Fruit fly (Drosophila melanogaster): ENCODE results near the gene CG3552.

Gene CG3552

DNA sequence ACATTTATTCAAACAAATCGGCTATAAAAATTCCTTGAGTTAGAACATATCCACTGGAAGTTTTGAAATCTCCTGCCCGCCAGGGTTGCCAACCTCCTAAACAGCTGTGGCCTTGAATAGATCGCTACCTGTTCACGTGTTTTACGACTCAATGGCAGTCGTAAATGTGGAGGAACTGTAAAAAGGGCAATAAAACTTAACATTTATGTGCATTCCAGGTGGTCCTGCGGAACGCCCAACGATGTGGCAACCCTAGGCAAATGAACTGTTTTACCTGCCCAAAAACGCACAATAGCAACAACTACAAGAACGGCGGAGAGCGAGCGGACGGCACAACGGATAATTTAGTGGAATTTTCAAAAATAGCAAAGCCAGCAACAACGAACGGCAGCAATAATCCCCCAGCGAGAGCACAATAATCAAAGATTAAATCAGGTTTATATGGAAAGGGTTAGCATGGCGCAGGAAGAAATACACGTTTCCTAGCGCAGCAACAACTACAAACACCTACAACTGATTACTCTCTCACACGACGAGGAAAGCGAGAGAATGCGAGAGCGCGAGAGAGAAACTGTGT lies 5.6 kb downstream of the CG3552 start (continued):
- TF ChIP-seq NC2α (GFP tag; optimal IDR thresholded peaks at IDR 0.05) (no peak), CG15269 (tag; optimal IDR thresholded peaks at IDR 0.05) (no peak), Ptx1 (GFP tag; IDR thresholded peaks at IDR 0.05) (peak; percentile 55), ERR (GFP tag; optimal IDR thresholded peaks at IDR 0.05) (peak; percentile 21), sd (tag; optimal IDR thresholded peaks at IDR 0.05) (peak; percentile 83), Nf-YB (GFP tag; optimal IDR thresholded peaks at IDR 0.05) (no peak), CG1792 (GFP tag; optimal IDR thresholded peaks at IDR 0.05) (peak; percentile 26), wek (GFP tag; optimal IDR thresholded peaks at IDR 0.05) (no peak), stwl (tag; optimal IDR thresholded peaks at IDR 0.05) (peak; percentile 44), bbx (GFP tag; IDR thresholded peaks at IDR 0.05; ENCODE audit: partially characterized antibody) (0 out of 2 replicates have a peak, but pooled peaks have one; percentile 55), dm (GFP tag; optimal IDR thresholded peaks at IDR 0.05) (peak; percentile 13), eve (GFP tag; optimal IDR thresholded peaks at IDR 0.05) (no peak), Sox100B (GFP tag; optimal IDR thresholded peaks at IDR 0.05) (no peak), CG10209 (GFP tag; optimal IDR thresholded peaks at IDR 0.05) (no peak), fru (optimal IDR thresholded peaks at IDR 0.05) (no peak), rib (GFP tag; IDR thresholded peaks at IDR 0.05) (no peak), CTCF (GFP tag; optimal IDR thresholded peaks at IDR 0.05) (no peak), Med (GFP tag) (peak; percentile 95), CG17612 (GFP tag; IDR thresholded peaks at IDR 0.05) (no peak), Dip2 (GFP tag; IDR thresholded peaks at IDR 0.05) (no peak), CG31224 (GFP tag; IDR thresholded peaks at IDR 0.05) (no peak), pnt (GFP tag; optimal IDR thresholded peaks at IDR 0.05) (no peak), HmgZ (tag; optimal IDR thresholded peaks at IDR 0.05) (peak; percentile 19), tgo (GFP tag; IDR thresholded peaks at IDR 0.05) (peak; percentile 21; the same call in 1 of the 3 replicates), CG6683 (GFP tag; optimal IDR thresholded peaks at IDR 0.05) (no peak), CG4707 (GFP tag; optimal IDR thresholded peaks at IDR 0.05) (no peak), phol (tag; optimal IDR thresholded peaks at IDR 0.05) (peak; percentile 71), Adf1 (GFP tag; IDR thresholded peaks at IDR 0.05) (no peak), Gsc (GFP tag; IDR thresholded peaks at IDR 0.05) (0 out of 2 replicates have a peak, but pooled peaks have one; percentile 27), psq (GFP tag; optimal IDR thresholded peaks at IDR 0.05) (no peak), CG14014 (GFP tag; IDR thresholded peaks at IDR 0.05) (peak; percentile 46; the same call in 1 of the 2 replicates), hb (GFP tag; IDR thresholded peaks at IDR 0.05; ENCODE audit: partially characterized antibody) (no peak), Dek (tag; optimal IDR thresholded peaks at IDR 0.05) (no peak), CG18764 (GFP tag; optimal IDR thresholded peaks at IDR 0.05) (peak; percentile 28), Ssrp (tag; optimal IDR thresholded peaks at IDR 0.05) (no peak), Dbx (GFP tag; IDR thresholded peaks at IDR 0.05) (no peak), Six4 (GFP tag; optimal IDR thresholded peaks at IDR 0.05) (no peak), tap (tag; optimal IDR thresholded peaks at IDR 0.05) (no peak), CG3726 (GFP tag; IDR thresholded peaks at IDR 0.05) (no peak), CG18262 (tag; optimal IDR thresholded peaks at IDR 0.05) (no peak), CG8281 (tag; optimal IDR thresholded peaks at IDR 0.05) (no peak), CG15696 (tag; optimal IDR thresholded peaks at IDR 0.05) (no peak), sqz (GFP tag; optimal IDR thresholded peaks at IDR 0.05) (no peak), ftz-f1 (GFP tag; optimal IDR thresholded peaks at IDR 0.05) (peak; percentile 54), vfl (GFP tag; optimal IDR thresholded peaks at IDR 0.05) (peak; percentile 29), CG12071 (GFP tag; optimal IDR thresholded peaks at IDR 0.05) (peak; percentile 58), ems (GFP tag; optimal IDR thresholded peaks at IDR 0.05) (peak; percentile 17), croc (GFP tag; conservative IDR thresholded peaks at IDR 0.05) (no peak), CG15514 (GFP tag; optimal IDR thresholded peaks at IDR 0.05) (peak; percentile 21), CG3281 (GFP tag; optimal IDR thresholded peaks at IDR 0.05) (peak; percentile 53), zen2 (GFP tag; IDR thresholded peaks at IDR 0.05; ENCODE audit: partially characterized antibody) (no peak)

All from whole organism, embryonic.